Worm (Caenorhabditis elegans): ENCODE measurements around the gene ZK1073.2.

Gene ZK1073.2

DNA sequence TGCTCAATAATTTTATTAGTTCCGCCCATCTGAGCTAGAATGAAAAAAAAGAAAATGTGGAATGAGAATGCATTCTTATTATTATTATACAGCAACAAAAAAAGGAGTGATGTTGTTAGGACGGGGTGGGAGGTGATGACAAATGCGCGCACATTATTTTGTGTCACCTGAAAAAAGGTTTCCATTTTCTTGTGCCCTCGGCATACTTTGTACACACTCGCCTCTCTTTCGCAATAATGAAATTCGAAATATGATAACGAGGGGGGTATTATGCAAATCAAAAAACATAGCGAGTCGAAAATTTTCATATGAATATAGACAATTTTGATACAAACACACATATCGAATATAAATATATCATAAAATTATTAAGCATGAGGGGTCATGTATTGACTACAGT, 55.9 kb downstream of the ZK1073.2 start:
- TF ChIP-seq pag-3 (tag; optimal IDR thresholded peaks at IDR 0.05; ENCODE audit: borderline replicate concordance) (no peak), unc-42 (tag; optimal IDR thresholded peaks at IDR 0.05) (peak; percentile 22)

DNA sequence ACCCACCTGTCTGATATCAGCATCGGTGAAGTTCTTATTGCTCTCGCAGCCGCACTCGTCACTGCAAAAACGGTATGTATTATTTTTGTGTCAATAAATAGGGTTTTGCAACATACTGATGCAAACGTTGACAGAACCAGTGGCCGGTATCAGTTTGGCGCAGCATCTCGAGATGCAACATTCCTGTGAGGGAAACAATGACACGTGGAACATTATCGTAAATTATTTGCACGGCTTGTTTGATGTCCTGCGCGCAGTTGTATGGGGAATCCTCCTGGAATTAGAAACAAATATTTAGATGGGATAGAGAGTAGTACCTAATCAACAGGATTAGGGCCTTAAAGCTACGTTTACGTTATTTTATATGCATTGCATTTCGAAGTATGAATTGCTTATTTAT, 57.4 kb downstream of the ZK1073.2 start:
- TF ChIP-seq elt-4 (tag; optimal IDR thresholded peaks at IDR 0.05) (no peak), pha-2 (tag; optimal IDR thresholded peaks at IDR 0.05) (no peak), F13H6.1 (tag; optimal IDR thresholded peaks at IDR 0.05) (no peak), K02D7.2 (tag; optimal IDR thresholded peaks at IDR 0.05) (no peak), dmd-4 (tag; optimal IDR thresholded peaks at IDR 0.05; ENCODE audit: borderline replicate concordance) (no peak), npax-4 (tag; optimal IDR thresholded peaks at IDR 0.05) (no peak), lim-6 (tag; optimal IDR thresholded peaks at IDR 0.05) (no peak), hlh-8 (tag; optimal IDR thresholded peaks at IDR 0.05) (no peak), ceh-9 (tag; optimal IDR thresholded peaks at IDR 0.05) (no peak), pros-1 (tag; optimal IDR thresholded peaks at IDR 0.05) (no peak), ref-2 (tag; optimal IDR thresholded peaks at IDR 0.05) (no peak)

- no peak for TF ChIP-seq madf-2 (tag; optimal IDR thresholded peaks at IDR 0.05)
- TF ChIP-seq Y22D7AL.16 (tag; optimal IDR thresholded peaks at IDR 0.05) = no peak
- no peak for TF ChIP-seq npax-4 (tag; optimal IDR thresholded peaks at IDR 0.05)
- TF ChIP-seq ama-1 (optimal IDR thresholded peaks at IDR 0.05) = no peak
- TF ChIP-seq elt-2 (tag; optimal IDR thresholded peaks at IDR 0.05) = peak; percentile 41
- TF ChIP-seq hlh-13 (GFP tag; optimal IDR thresholded peaks at IDR 0.05) = no peak
These were observed 59.9 kb downstream of the ZK1073.2 start, which contains the start of gene F09C8.1 for ce11 chrX:16163402-16163801. TSS of gene F09C8.1 (minus strand) at chrX:16163524.

DNA sequence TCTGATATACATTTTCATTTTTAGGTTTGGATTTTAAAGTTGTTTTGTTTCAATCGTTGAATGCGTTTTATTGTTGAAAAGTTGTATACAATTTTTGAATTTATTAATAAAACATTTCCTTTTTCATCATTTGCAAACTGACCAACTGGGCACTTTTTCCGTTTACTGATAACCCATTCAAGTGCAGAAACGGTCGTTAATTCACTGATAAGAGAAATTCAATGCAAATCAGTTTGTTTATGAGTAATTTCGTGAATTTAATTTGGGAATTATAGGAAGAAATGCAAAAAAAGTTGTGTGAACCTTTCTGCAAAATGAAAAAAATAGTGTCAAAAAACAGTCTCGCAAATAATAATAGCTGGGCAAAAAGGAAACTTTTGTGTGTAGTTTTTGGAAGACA, 63.0 kb downstream of the ZK1073.2 start:
- peak; percentile 70 for TF ChIP-seq elt-2 (tag; optimal IDR thresholded peaks at IDR 0.05)
- TF ChIP-seq npax-4 (tag; optimal IDR thresholded peaks at IDR 0.05) = no peak
- TF ChIP-seq hlh-6 (tag; optimal IDR thresholded peaks at IDR 0.05) = no peak

DNA sequence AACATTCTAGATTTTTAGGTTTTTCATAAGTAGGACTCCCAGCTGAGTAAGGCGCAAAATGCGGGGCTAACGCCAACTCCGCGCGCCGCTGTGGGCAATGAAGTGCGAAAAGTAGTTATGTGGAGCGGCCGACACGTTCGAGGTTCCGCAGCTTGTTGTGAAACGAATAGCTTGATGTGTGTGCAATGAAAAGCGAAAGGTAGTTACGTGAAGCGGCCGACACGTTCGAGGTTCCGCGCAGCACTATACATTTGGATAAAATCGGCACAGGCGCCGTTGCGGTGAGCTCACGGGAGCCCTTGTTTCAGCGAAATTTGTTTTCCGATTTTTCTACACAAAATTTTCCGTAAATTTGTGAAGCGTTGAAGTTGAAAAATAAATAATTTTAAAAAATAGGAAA, 63.5 kb downstream of the ZK1073.2 start:
- TF ChIP-seq nfya-1 (tag; optimal IDR thresholded peaks at IDR 0.05) (no peak), fkh-10 (GFP tag; optimal IDR thresholded peaks at IDR 0.05) (no peak), hlh-30 (tag; optimal IDR thresholded peaks at IDR 0.05; ENCODE audit: insufficient read depth) (no peak), Y22D7AL.16 (tag; optimal IDR thresholded peaks at IDR 0.05) (no peak), pag-3 (tag; optimal IDR thresholded peaks at IDR 0.05; ENCODE audit: borderline replicate concordance) (no peak), odd-2 (tag; optimal IDR thresholded peaks at IDR 0.05) (no peak), sox-2 (GFP tag; IDR thresholded peaks at IDR 0.05) (no peak), pros-1 (tag; optimal IDR thresholded peaks at IDR 0.05) (no peak), elt-2 (tag; optimal IDR thresholded peaks at IDR 0.05) (no peak), pax-1 (tag; optimal IDR thresholded peaks at IDR 0.05) (no peak), ceh-14 (tag; optimal IDR thresholded peaks at IDR 0.05) (no peak), mec-3 (tag; optimal IDR thresholded peaks at IDR 0.05; ENCODE audit: borderline replicate concordance) (no peak), pha-4 (tag; optimal IDR thresholded peaks at IDR 0.05) (no peak), ceh-48 (tag; optimal IDR thresholded peaks at IDR 0.05) (no peak)

- TF ChIP-seq K09A11.1 (tag; optimal IDR thresholded peaks at IDR 0.05; ENCODE audit: insufficient read depth) (no peak), hlh-15 (tag; optimal IDR thresholded peaks at IDR 0.05) (no peak), ceh-9 (tag; optimal IDR thresholded peaks at IDR 0.05) (no peak), ceh-6 (GFP tag; optimal IDR thresholded peaks at IDR 0.05) (no peak), dve-1 (tag; optimal IDR thresholded peaks at IDR 0.05) (no peak), tbx-2 (tag; optimal IDR thresholded peaks at IDR 0.05) (no peak), pqm-1 (tag; optimal IDR thresholded peaks at IDR 0.05) (no peak), zip-5 (tag; optimal IDR thresholded peaks at IDR 0.05) (no peak), elt-4 (tag; optimal IDR thresholded peaks at IDR 0.05) (no peak), pax-1 (tag; optimal IDR thresholded peaks at IDR 0.05) (no peak), pat-9 (tag; optimal IDR thresholded peaks at IDR 0.05) (no peak), rnt-1 (tag; optimal IDR thresholded peaks at IDR 0.05) (no peak)
These were observed 69.4 kb downstream of the ZK1073.2 start for ce11 chrX:16172863-16173262.
